Fruit fly (Drosophila melanogaster) whole organism, wandering third instar larva: ENCODE results near the gene CG9547.

Experiments
- Dfd ChIP-seq: fragments of >200 bp; optimal IDR thresholded peaks from 2 replicates; lab custom pipeline; 2017; ENCODE audit warnings: missing biosample characterization, missing genetic modification characterization
- Myc ChIP-seq: fragments of >200 bp; optimal IDR thresholded peaks from 2 replicates; lab custom pipeline; 2017
- N ChIP-seq: fragments of >200 bp; optimal IDR thresholded peaks from 2 replicates; lab custom pipeline; 2018; ENCODE audit warnings: missing biosample characterization, missing external identifiers, missing genetic modification characterization
- Rel ChIP-seq, 2 experiments: fragments of 200-800 bp; sonication (Bioruptor generic) in 1 of 2; optimal IDR thresholded peaks; 2 replicates in 1 of 2; 3 replicates in 1 of 2; lab custom pipeline; 2016 to 2019; ENCODE audit warnings: mild to moderate bottlenecking in 2 of 2, missing biosample characterization in 2 of 2, missing genetic modification characterization in 2 of 2, moderate library complexity in 1 of 2
- br ChIP-seq: fragments of 200-800 bp; sonication (Bioruptor generic); optimal IDR thresholded peaks from 2 replicates; lab custom pipeline; 2016; ENCODE audit warnings: missing biosample characterization, missing genetic modification characterization

DNA sequence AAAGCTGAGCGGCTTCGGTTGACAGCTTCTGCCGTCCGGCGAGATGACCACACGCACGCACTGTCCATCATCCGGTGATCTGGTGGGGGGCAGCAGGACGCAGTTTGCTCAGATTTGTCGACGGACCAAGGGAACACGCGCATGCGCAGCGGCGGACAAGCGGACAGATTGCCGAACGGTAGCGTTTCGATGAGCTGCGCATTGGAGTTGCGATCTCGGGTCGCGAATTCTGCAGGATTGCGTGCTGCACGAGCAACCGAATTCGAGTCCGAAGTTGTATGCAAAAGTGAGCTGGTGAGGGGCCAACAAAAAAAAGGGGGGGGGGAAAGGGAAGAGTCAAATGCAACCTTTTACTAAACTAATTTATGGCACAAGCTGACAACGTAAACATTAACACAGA, 39.4 kb upstream of the CG9547 start:
- TF ChIP-seq Rel (GFP tag; optimal IDR thresholded peaks at IDR 0.05; lab: Kevin White, UChicago) (no peak), Rel (tag; optimal IDR thresholded peaks at IDR 0.05; lab: Kevin White, UChicago) (no peak), N (GFP tag; lab: Kevin White, UChicago) (no peak), br (no peak), Dfd (GFP tag; lab: Kevin White, UChicago) (no peak), Myc (lab: Kevin White, UChicago) (no peak)
